Worm (Caenorhabditis elegans) whole organism, mixed stage, embryonic: ENCODE data around the gene vps-33.1.

ENCODE experiments used
- blmp-1 ChIP-seq: fragments of 150-350 bp; optimal IDR thresholded peaks from 2 replicates; lab custom pipeline; 2014; ENCODE audit warnings: missing biosample characterization, missing genetic modification characterization
- ceh-39 ChIP-seq: fragments of 150-350 bp; optimal IDR thresholded peaks from 2 replicates; lab custom pipeline; 2014; ENCODE audit warnings: missing biosample characterization, missing genetic modification characterization
- ceh-83 ChIP-seq: fragments of 200-800 bp; sonication (Bioruptor generic); optimal IDR thresholded peaks from 2 replicates; lab custom pipeline; 2018; ENCODE audit warnings: mild to moderate bottlenecking, missing genetic modification characterization, missing compliant biosample characterization
- ces-1 ChIP-seq: fragments of 150-350 bp; optimal IDR thresholded peaks from 2 replicates; lab custom pipeline; 2014; ENCODE audit warnings: missing biosample characterization, missing genetic modification reagents, missing genetic modification characterization
- elt-3 ChIP-seq: fragments of 150-350 bp; optimal IDR thresholded peaks from 2 replicates; lab custom pipeline; 2014; ENCODE audit warnings: missing biosample characterization, missing genetic modification characterization
- flh-1 ChIP-seq: fragments of 200-800 bp; sonication (Bioruptor generic); optimal IDR thresholded peaks from 2 replicates; lab custom pipeline; 2018; ENCODE audit warnings: mild to moderate bottlenecking, missing genetic modification characterization, moderate library complexity, missing compliant biosample characterization
- nhr-12 ChIP-seq: fragments of 150-350 bp; optimal IDR thresholded peaks from 2 replicates; lab custom pipeline; 2014; ENCODE audit warnings: missing biosample characterization, missing genetic modification characterization
- nhr-237 ChIP-seq: fragments of 150-350 bp; optimal IDR thresholded peaks from 2 replicates; lab custom pipeline; 2014; ENCODE audit warnings: missing biosample characterization, missing genetic modification characterization
- nhr-76 ChIP-seq: sonication (generic microtip); optimal IDR thresholded peaks from 2 replicates; lab custom pipeline; 2017; ENCODE audit warnings: missing biosample characterization, missing genetic modification characterization
- snpc-4 ChIP-seq: fragments of 150-350 bp; optimal IDR thresholded peaks from 2 replicates; lab custom pipeline; 2014; ENCODE audit warnings: missing biosample characterization, missing genetic modification characterization
- sptf-1 ChIP-seq: sonication (generic microtip); optimal IDR thresholded peaks from 2 replicates; lab custom pipeline; 2017; ENCODE audit warnings: mild to moderate bottlenecking, missing genetic modification characterization, moderate library complexity, missing compliant biosample characterization
- unc-62 ChIP-seq: fragments of 150-350 bp; optimal IDR thresholded peaks from 2 replicates; lab custom pipeline; 2014; ENCODE audit warnings: missing biosample characterization, missing genetic modification reagents, missing genetic modification characterization
- ztf-11 ChIP-seq: fragments of 150-350 bp; optimal IDR thresholded peaks from 2 replicates; lab custom pipeline; 2014; ENCODE audit warnings: missing biosample characterization, missing genetic modification characterization

- TF ChIP-seq sptf-1 (no peak), ceh-39 (tag; lab: Kevin White, UChicago) (no peak), ceh-83 (no peak), blmp-1 (tag; lab: Kevin White, UChicago) (no peak), unc-62 (GFP tag; lab: Kevin White, UChicago) (no peak), nhr-12 (tag; lab: Kevin White, UChicago) (no peak), elt-3 (tag; lab: Kevin White, UChicago) (no peak), nhr-76 (tag; lab: Kevin White, UChicago) (no peak), snpc-4 (tag; lab: Kevin White, UChicago) (no peak), ztf-11 (tag; lab: Kevin White, UChicago) (no peak), nhr-237 (tag; lab: Kevin White, UChicago) (no peak), ces-1 (GFP tag; lab: Kevin White, UChicago) (no peak), flh-1 (no peak)
These were observed 7.4 kb upstream of the vps-33.1 start, which contains the start of gene B0303.7 for ce11 chrIII:8693322-8693721.
